Worm (Caenorhabditis elegans) whole organism, L4/young adult: Measurements from ENCODE around the gene F59A1.6.

Experiments used
- W03F9.2 ChIP-seq: fragments of 150-350 bp; optimal IDR thresholded peaks from 2 replicates; lab custom pipeline; 2014; ENCODE audit warnings: missing biosample characterization, missing genetic modification characterization
- dao-5 ChIP-seq: sonication (generic microtip); optimal IDR thresholded peaks from 2 replicates; lab custom pipeline; 2016; ENCODE audit warnings: missing genotype, missing genetic modification characterization, moderate library complexity, missing compliant biosample characterization
- him-1 ChIP-seq: sonication (generic microtip); optimal IDR thresholded peaks from 2 replicates; lab custom pipeline; 2016; ENCODE audit warnings: missing genotype, missing genetic modification reagents, missing genetic modification characterization, missing compliant biosample characterization

- TF ChIP-seq him-1 (tag; lab: Kevin White, UChicago), result no peak
- no peak for TF ChIP-seq dao-5 (tag; lab: Kevin White, UChicago)
- TF ChIP-seq W03F9.2 (tag; lab: Kevin White, UChicago), result no peak
Measured at ce11 chrV:17699097-17699496, 14.2 kb downstream of the F59A1.6 start, which contains the start of gene Y26G10.4.
